Worm (Caenorhabditis elegans): Measurements from ENCODE around the gene grl-12.

grl-12 gene

ce11 chrV:8653080-8653821 is 16.4 kb upstream of the grl-12 start (continued):
- no peak for TF ChIP-seq nhr-6 (tag; optimal IDR thresholded peaks at IDR 0.05)
- TF ChIP-seq lim-7 (GFP tag; IDR thresholded peaks at IDR 0.05): no peak
- peak in 1 of 2 experiments; percentile 92 for TF ChIP-seq unc-62 (GFP tag; optimal IDR thresholded peaks at IDR 0.05 in 1 of 2)
- no peak for TF ChIP-seq unc-62 (tag; optimal IDR thresholded peaks at IDR 0.05)

- TF ChIP-seq lim-7 (GFP tag; IDR thresholded peaks at IDR 0.05) (no peak), aha-1 (tag) (peak; percentile 81), lin-39 (tag; optimal IDR thresholded peaks at IDR 0.05) (no peak), hlh-11 (tag; optimal IDR thresholded peaks at IDR 0.05) (peak; percentile 5), mxl-3 (GFP tag; optimal IDR thresholded peaks at IDR 0.05) (peak; percentile 1), nhr-28 (tag; optimal IDR thresholded peaks at IDR 0.05) (peak; percentile 6), unc-62 (GFP tag; optimal IDR thresholded peaks at IDR 0.05 in 1 of 2) (peak in 1 of 2 experiments; percentile 93), unc-62 (tag; optimal IDR thresholded peaks at IDR 0.05) (no peak)
These were observed 15.4 kb upstream of the grl-12 start for ce11 chrV:8652177-8652576.

ce11 chrV:8651007-8651711 is 14.4 kb upstream of the grl-12 start:
- TF ChIP-seq fkh-10 (GFP tag; optimal IDR thresholded peaks at IDR 0.05) (no peak), daf-19 (GFP tag; conservative IDR thresholded peaks at IDR 0.05) (no peak), mes-2 (tag; optimal IDR thresholded peaks at IDR 0.05; ENCODE audit: poor library complexity, severe bottlenecking) (peak; percentile 27), F37D6.2 (tag; optimal IDR thresholded peaks at IDR 0.05) (no peak), ceh-28 (tag; optimal IDR thresholded peaks at IDR 0.05) (no peak), zfp-3 (GFP tag; conservative IDR thresholded peaks at IDR 0.05) (no peak), mxl-3 (GFP tag; optimal IDR thresholded peaks at IDR 0.05) (peak; percentile 42), Y105C5A.15 (GFP tag; IDR thresholded peaks at IDR 0.05) (no peak), mxl-2 (GFP tag; conservative IDR thresholded peaks at IDR 0.05) (no peak), dmd-8 (GFP tag; IDR thresholded peaks at IDR 0.05) (no peak), ceh-32 (tag; optimal IDR thresholded peaks at IDR 0.05; ENCODE audit: poor library complexity) (no peak), lim-7 (GFP tag; IDR thresholded peaks at IDR 0.05) (no peak), zip-11 (GFP tag; IDR thresholded peaks at IDR 0.05) (no peak), ztf-11 (tag; optimal IDR thresholded peaks at IDR 0.05) (no peak), nhr-10 (tag; optimal IDR thresholded peaks at IDR 0.05) (peak; percentile 55), D1046.2 (GFP tag; IDR thresholded peaks at IDR 0.05) (no peak), snpc-1.2 (GFP tag; IDR thresholded peaks at IDR 0.05) (no peak), F49E8.2 (tag; optimal IDR thresholded peaks at IDR 0.05; ENCODE audit: borderline replicate concordance) (no peak), F10B5.3 (tag; optimal IDR thresholded peaks at IDR 0.05) (no peak), madf-9 (GFP tag; conservative IDR thresholded peaks at IDR 0.05) (no peak), lin-29 (GFP tag; IDR thresholded peaks at IDR 0.05) (no peak), lsy-2 (tag; optimal IDR thresholded peaks at IDR 0.05) (peak in 1 of 2 experiments; percentile 56), hlh-11 (tag; optimal IDR thresholded peaks at IDR 0.05) (peak; percentile 98), unc-62 (GFP tag; optimal IDR thresholded peaks at IDR 0.05 in 1 of 2) (peak; percentile 88 to 96), unc-62 (tag; optimal IDR thresholded peaks at IDR 0.05) (no peak), jun-1 (tag; optimal IDR thresholded peaks at IDR 0.05) (peak; percentile 64), T26A8.4 (GFP tag; IDR thresholded peaks at IDR 0.05) (0 out of 2 replicates have a peak, but pooled peaks have one; percentile 35), mdt-29 (GFP tag; IDR thresholded peaks at IDR 0.05) (no peak), duxl-1 (tag; optimal IDR thresholded peaks at IDR 0.05; ENCODE audit: poor library complexity) (no peak), ces-1 (GFP tag; optimal IDR thresholded peaks at IDR 0.05) (no peak), gei-8 (GFP tag; optimal IDR thresholded peaks at IDR 0.05) (peak; percentile 92), set-16 (GFP tag; IDR thresholded peaks at IDR 0.05) (no peak), ZK546.5 (tag; optimal IDR thresholded peaks at IDR 0.05) (no peak), ama-1 (optimal IDR thresholded peaks at IDR 0.05) (no peak), mdl-1 (tag; optimal IDR thresholded peaks at IDR 0.05) (no peak), nhr-102 (tag; optimal IDR thresholded peaks at IDR 0.05) (peak; percentile 93), ceh-82 (tag; optimal IDR thresholded peaks at IDR 0.05) (no peak), dve-1 (tag; optimal IDR thresholded peaks at IDR 0.05; ENCODE audit: insufficient read depth) (peak; percentile 96), nhr-28 (tag; optimal IDR thresholded peaks at IDR 0.05) (peak; percentile 77), zfp-2 (tag; optimal IDR thresholded peaks at IDR 0.05) (no peak), F44E2.7 (GFP tag; IDR thresholded peaks at IDR 0.05) (no peak)
